Worm (Caenorhabditis elegans) whole organism, young adult: ENCODE results near the gene Y75B8A.63.
A peak's percentile ranks its signal among the peaks of the same experiment; 100 is the strongest.

Experiments used
- B0019.2 ChIP-seq: fragments of 200-800 bp; sonication (Bioruptor generic); conservative IDR thresholded peaks from 2 replicates; pipeline ENCODE4 v1.3.6; 2022; ENCODE audit warnings: missing genetic modification reagents, missing genetic modification characterization, missing compliant biosample characterization
- B0261.1 ChIP-seq: sonication (generic microtip); optimal IDR thresholded peaks from 2 replicates; lab custom pipeline; 2016; ENCODE audit warnings: mild to moderate bottlenecking, missing genetic modification characterization, moderate library complexity, missing compliant biosample characterization
- D2030.7 ChIP-seq: fragments of 200-800 bp; sonication (Bioruptor generic); IDR thresholded peaks from 2 replicates; pipeline ENCODE4 v1.3.6; 2022; ENCODE audit warnings: missing genetic modification reagents, missing genetic modification characterization, missing compliant biosample characterization
- F22D6.2 ChIP-seq: sonication (generic microtip); optimal IDR thresholded peaks from 2 replicates; lab custom pipeline; 2016; ENCODE audit warnings: mild to moderate bottlenecking, missing genetic modification characterization, missing compliant biosample characterization
- F52B5.7 ChIP-seq: sonication (generic microtip); optimal IDR thresholded peaks from 2 replicates; lab custom pipeline; 2016; ENCODE audit warnings: mild to moderate bottlenecking, missing genetic modification characterization, missing compliant biosample characterization
- K11D2.4 ChIP-seq: fragments of 200-800 bp; sonication (Bioruptor generic); IDR thresholded peaks from 2 replicates; pipeline ENCODE4 v1.3.6; 2022; ENCODE audit warnings: missing genetic modification reagents, missing genetic modification characterization, missing compliant biosample characterization
- Y67H2A.10 ChIP-seq: fragments of 200-800 bp; sonication (Bioruptor generic); conservative IDR thresholded peaks from 2 replicates; pipeline ENCODE4 v1.3.6; 2022; ENCODE audit warnings: missing genetic modification reagents, missing genetic modification characterization, missing compliant biosample characterization
- Y79H2A.3 ChIP-seq: fragments of 200-800 bp; sonication (Bioruptor generic); conservative IDR thresholded peaks from 2 replicates; pipeline ENCODE4 v1.3.6; 2022; ENCODE audit warnings: missing genetic modification reagents, missing genetic modification characterization, missing compliant biosample characterization
- attf-3 ChIP-seq: fragments of 200-800 bp; sonication (Bioruptor generic); conservative IDR thresholded peaks from 2 replicates; pipeline ENCODE4 v1.3.6; 2022; ENCODE audit warnings: missing genetic modification reagents, missing genetic modification characterization, missing compliant biosample characterization
- attf-5 ChIP-seq: fragments of 200-800 bp; sonication (Bioruptor generic); optimal IDR thresholded peaks from 2 replicates; lab custom pipeline; 2018; ENCODE audit warnings: mild to moderate bottlenecking, missing genetic modification characterization, missing compliant biosample characterization
- bed-2 ChIP-seq: fragments of 200-800 bp; sonication (Bioruptor generic); IDR thresholded peaks from 2 replicates; pipeline ENCODE4 v1.3.6; 2022; ENCODE audit warnings: missing genetic modification reagents, missing genetic modification characterization, missing compliant biosample characterization
- ccch-3 ChIP-seq: fragments of 200-800 bp; sonication (Bioruptor generic); optimal IDR thresholded peaks from 2 replicates; lab custom pipeline; 2018; ENCODE audit warnings: mild to moderate bottlenecking, missing genetic modification characterization, missing compliant biosample characterization
- cebp-1 ChIP-seq, 2 experiments: fragments of 200-800 bp in 1 of 2; sonication (Bioruptor generic) in 1 of 2; sonication (generic microtip) in 1 of 2; IDR thresholded peaks in 1 of 2; optimal IDR thresholded peaks in 1 of 2; 2 replicates each; pipeline versions ENCODE4 v1.3.6 to Lab custom; 2017 to 2022; ENCODE audit warnings: missing compliant biosample characterization in 2 of 2, missing genetic modification characterization in 2 of 2, mild to moderate bottlenecking in 1 of 2, missing genetic modification reagents in 1 of 2, moderate library complexity in 1 of 2
- ceh-100 ChIP-seq: fragments of 200-800 bp; sonication (Bioruptor generic); IDR thresholded peaks from 2 replicates; pipeline ENCODE4 v1.3.6; 2022; ENCODE audit warnings: missing genetic modification reagents, missing genetic modification characterization, missing compliant biosample characterization
- ceh-91 ChIP-seq: fragments of 200-800 bp; sonication (Bioruptor generic); IDR thresholded peaks from 2 replicates; pipeline ENCODE4 v1.3.6; 2022; ENCODE audit warnings: missing genetic modification reagents, missing genetic modification characterization, missing compliant biosample characterization
- chd-7 ChIP-seq: sonication (generic microtip); optimal IDR thresholded peaks from 2 replicates; lab custom pipeline; 2016; ENCODE audit warnings: mild to moderate bottlenecking, missing genetic modification characterization, moderate library complexity, missing compliant biosample characterization
- efl-1 ChIP-seq: fragments of 150-350 bp; optimal IDR thresholded peaks from 2 replicates; lab custom pipeline; 2014; ENCODE audit warnings: missing biosample characterization, missing genetic modification reagents, missing genetic modification characterization
- let-526 ChIP-seq: fragments of 200-800 bp; sonication (Bioruptor generic); IDR thresholded peaks from 2 replicates; pipeline ENCODE4 v1.3.6; 2022; ENCODE audit warnings: missing genetic modification reagents, missing genetic modification characterization, missing compliant biosample characterization
- let-607 ChIP-seq, 2 experiments: fragments of 200-800 bp in 1 of 2; sonication (Bioruptor generic) in 1 of 2; sonication (generic microtip) in 1 of 2; optimal IDR thresholded peaks; 2 replicates each; lab custom pipeline; 2016 to 2018; ENCODE audit warnings: mild to moderate bottlenecking in 2 of 2, missing compliant biosample characterization in 2 of 2, missing genetic modification characterization in 2 of 2, moderate library complexity in 2 of 2, missing genotype in 1 of 2
- lin-35 ChIP-seq, 3 experiments: fragments of 150-350 bp in 2 of 3; sonication (generic microtip) in 1 of 3; optimal IDR thresholded peaks; 2 replicates each; lab custom pipeline; 2014 to 2018; ENCODE audit warnings: missing biosample characterization in 3 of 3, missing genetic modification characterization in 3 of 3, missing genetic modification reagents in 3 of 3
- lin-40 ChIP-seq: sonication (generic microtip); optimal IDR thresholded peaks from 2 replicates; lab custom pipeline; 2016; ENCODE audit warnings: missing genetic modification characterization, mild to moderate bottlenecking, missing compliant biosample characterization, missing genotype, missing genetic modification reagents
- lir-1 ChIP-seq: fragments of 200-800 bp; sonication (Bioruptor generic); conservative IDR thresholded peaks from 2 replicates; pipeline ENCODE4 v1.3.6; 2022; ENCODE audit warnings: missing genetic modification reagents, missing genetic modification characterization, missing compliant biosample characterization
- madf-3 ChIP-seq: fragments of 200-800 bp; sonication (Bioruptor generic); IDR thresholded peaks from 2 replicates; pipeline ENCODE4 v1.3.6; 2022; ENCODE audit warnings: missing genetic modification reagents, missing genetic modification characterization, missing compliant biosample characterization
- mcd-1 ChIP-seq: fragments of 200-800 bp; sonication (Bioruptor generic); IDR thresholded peaks from 2 replicates; pipeline ENCODE4 v1.3.6; 2022; ENCODE audit warnings: missing genetic modification reagents, missing genetic modification characterization, missing compliant biosample characterization
- nfya-2 ChIP-seq: fragments of 200-800 bp; sonication (Bioruptor generic); IDR thresholded peaks from 2 replicates; pipeline ENCODE4 v1.3.6; 2022; ENCODE audit warnings: missing genetic modification reagents, missing genetic modification characterization, missing compliant biosample characterization
- nhr-27 ChIP-seq: fragments of 200-800 bp; sonication (Bioruptor generic); optimal IDR thresholded peaks from 2 replicates; lab custom pipeline; 2018; ENCODE audit warnings: mild to moderate bottlenecking, missing genetic modification characterization, moderate library complexity, missing compliant biosample characterization
- nhr-80 ChIP-seq: sonication (generic microtip); optimal IDR thresholded peaks from 2 replicates; lab custom pipeline; 2016; ENCODE audit warnings: missing genetic modification characterization, missing compliant biosample characterization
- pbrm-1 ChIP-seq: fragments of 200-800 bp; sonication (Bioruptor generic); IDR thresholded peaks from 2 replicates; pipeline ENCODE4 v1.3.6; 2022; ENCODE audit warnings: missing genetic modification reagents, missing genetic modification characterization, missing compliant biosample characterization
- pha-4 ChIP-seq: fragments of 150-350 bp; sonication (generic microtip); optimal IDR thresholded peaks from 2 replicates; lab custom pipeline; 2014; ENCODE audit warnings: missing biosample characterization, missing genetic modification reagents, missing genetic modification characterization
- rcor-1 ChIP-seq: fragments of 200-800 bp; sonication (Bioruptor generic); IDR thresholded peaks from 2 replicates; pipeline ENCODE4 v1.3.6; 2022; ENCODE audit warnings: missing genetic modification reagents, missing genetic modification characterization, missing compliant biosample characterization
- rpc-1 ChIP-seq, 2 experiments: fragments of 150-350 bp in 1 of 2; sonication (generic microtip) in 1 of 2; optimal IDR thresholded peaks; 2 replicates each; lab custom pipeline; 2014 to 2018; ENCODE audit warnings: missing biosample characterization in 1 of 2, missing genetic modification characterization in 1 of 2, missing genetic modification reagents in 1 of 2, missing genotype in 1 of 2
- snpc-1.1 ChIP-seq: sonication (generic microtip); optimal IDR thresholded peaks from 2 replicates; lab custom pipeline; 2017; ENCODE audit warnings: missing genetic modification characterization, mild to moderate bottlenecking, missing compliant biosample characterization, antibody characterized with exemption, moderate library complexity, missing genotype, missing genetic modification reagents; ENCODE audit not compliant: insufficient read depth
- snpc-1.3 ChIP-seq: sonication (generic microtip); optimal IDR thresholded peaks from 2 replicates; lab custom pipeline; 2017; ENCODE audit warnings: missing genetic modification characterization, mild to moderate bottlenecking, missing compliant biosample characterization, antibody characterized with exemption, moderate library complexity, missing genotype, missing genetic modification reagents; ENCODE audit not compliant: insufficient read depth
- snpc-3.4 ChIP-seq: sonication (generic microtip); optimal IDR thresholded peaks from 2 replicates; lab custom pipeline; 2017; ENCODE audit warnings: missing genetic modification characterization, mild to moderate bottlenecking, missing compliant biosample characterization, antibody characterized with exemption, moderate library complexity, missing genotype, missing genetic modification reagents
- snpc-4 ChIP-seq, 5 experiments: fragments of 150-350 bp in 1 of 5; sonication (generic microtip) in 4 of 5; optimal IDR thresholded peaks; 2 replicates each; lab custom pipeline; 2014 to 2018; ENCODE audit warnings: missing genetic modification characterization in 5 of 5, missing biosample characterization in 3 of 5, antibody characterized with exemption in 2 of 5, mild to moderate bottlenecking in 2 of 5, missing compliant biosample characterization in 2 of 5, missing genotype in 2 of 5, moderate library complexity in 2 of 5, missing genetic modification reagents in 1 of 5
- tbp1 ChIP-seq: fragments of 200-800 bp; sonication (Bioruptor generic); optimal IDR thresholded peaks from 2 replicates; lab custom pipeline; 2018; ENCODE audit warnings: mild to moderate bottlenecking, missing genetic modification characterization, missing compliant biosample characterization
- tlf-1 ChIP-seq: fragments of 200-800 bp; sonication (Bioruptor generic); optimal IDR thresholded peaks from 2 replicates; lab custom pipeline; 2018; ENCODE audit warnings: mild to moderate bottlenecking, missing genetic modification characterization, missing compliant biosample characterization
- ztf-18 ChIP-seq: sonication (generic microtip); optimal IDR thresholded peaks from 2 replicates; lab custom pipeline; 2016; ENCODE audit warnings: missing genotype, mild to moderate bottlenecking, missing genetic modification characterization, missing compliant biosample characterization
- ztf-22 ChIP-seq: fragments of 200-800 bp; sonication (Bioruptor generic); optimal IDR thresholded peaks from 2 replicates; lab custom pipeline; 2018; ENCODE audit warnings: mild to moderate bottlenecking, missing genetic modification characterization, moderate library complexity, missing compliant biosample characterization
- ztf-26 ChIP-seq: sonication (generic microtip); optimal IDR thresholded peaks from 2 replicates; lab custom pipeline; 2017; ENCODE audit warnings: missing genetic modification characterization, missing compliant biosample characterization
- ztf-6 ChIP-seq: fragments of 200-800 bp; sonication (Bioruptor generic); IDR thresholded peaks from 2 replicates; pipeline ENCODE4 v1.3.6; 2022; ENCODE audit warnings: missing genetic modification reagents, missing genetic modification characterization, missing compliant biosample characterization

Gene Y75B8A.63

ce11 chrIII:12351301-12351700, 23.6 kb downstream of the Y75B8A.63 start, which contains the start of the genes pph-4.1 and Y75B8A.31 (continued):
- TF ChIP-seq snpc-1.3 (tag; lab: Kevin White, UChicago) (peak; percentile 45), ceh-100 (GFP tag; lab: Robert Waterston, UW) (peak; percentile 40; the same call in 1 of the 2 replicates), snpc-3.4 (tag; lab: Kevin White, UChicago) (peak; percentile 59), let-607 (tag; optimal IDR thresholded peaks at IDR 0.05; lab: Kevin White, UChicago) (peak in 1 of 2 experiments; percentile 65), madf-3 (peak; percentile 63; the same call in 1 of the 2 replicates), B0019.2 (peak; percentile 69), nhr-27 (tag; lab: Kevin White, UChicago) (no peak), nhr-80 (tag; lab: Kevin White, UChicago) (peak; percentile 51), F22D6.2 (peak; percentile 58), tlf-1 (GFP tag; lab: Kevin White, UChicago) (peak; percentile 58), ztf-18 (peak; percentile 26), rcor-1 (GFP tag; lab: Robert Waterston, UW) (peak; percentile 76), ceh-91 (peak; percentile 87), ccch-3 (no peak), snpc-4 (GFP tag; optimal IDR thresholded peaks at IDR 0.05; lab: Kevin White, UChicago) (no peak), snpc-4 (tag; optimal IDR thresholded peaks at IDR 0.05; lab: Kevin White, UChicago) (peak in 2 of 4 experiments; percentile 64 to 70), lin-40 (peak; percentile 79), let-526 (GFP tag; lab: Robert Waterston, UW) (0 out of 2 replicates have a peak, but pooled peaks have one; percentile 48), lir-1 (GFP tag; lab: Robert Waterston, UW) (peak; percentile 67), B0261.1 (tag; lab: Kevin White, UChicago) (no peak), F52B5.7 (no peak), Y67H2A.10 (GFP tag; lab: Robert Waterston, UW) (peak; percentile 59; the same call in 1 of the 2 replicates), efl-1 (GFP tag; lab: Kevin White, UChicago) (peak; percentile 42), snpc-1.1 (tag; lab: Kevin White, UChicago) (peak; percentile 48), ztf-6 (0 out of 2 replicates have a peak, but pooled peaks have one; percentile 37), K11D2.4 (peak; percentile 85), tbp1 (peak; percentile 54), Y79H2A.3 (GFP tag; lab: Robert Waterston, UW) (no peak), ztf-26 (tag; lab: Kevin White, UChicago) (peak; percentile 42), mcd-1 (GFP tag; lab: Robert Waterston, UW) (peak; percentile 98), D2030.7 (GFP tag; lab: Robert Waterston, UW) (peak; percentile 66), ztf-22 (GFP tag; lab: Kevin White, UChicago) (no peak), cebp-1 (GFP tag; IDR thresholded peaks at IDR 0.05; lab: Robert Waterston, UW) (peak; percentile 62; the same call in 1 of the 2 replicates), cebp-1 (tag; optimal IDR thresholded peaks at IDR 0.05; lab: Kevin White, UChicago) (peak; percentile 69), bed-2 (no peak), lin-35 (GFP tag; optimal IDR thresholded peaks at IDR 0.05; lab: Kevin White, UChicago) (peak in 1 of 3 experiments; percentile 30), pbrm-1 (GFP tag; lab: Robert Waterston, UW) (peak; percentile 78; the same call in 1 of the 2 replicates), chd-7 (tag; lab: Kevin White, UChicago) (no peak), pha-4 (tag; lab: Kevin White, UChicago) (peak; percentile 20), rpc-1 (optimal IDR thresholded peaks at IDR 0.05; lab: Kevin White, UChicago) (no peak), rpc-1 (tag; optimal IDR thresholded peaks at IDR 0.05; lab: Kevin White, UChicago) (no peak), attf-3 (GFP tag; lab: Robert Waterston, UW) (peak; percentile 51; the same call in 1 of the 2 replicates), attf-5 (peak; percentile 85), nfya-2 (GFP tag; lab: Robert Waterston, UW) (no peak)
- TF ChIP-seq, all 124 proteins: peak for 55
